Worm (Caenorhabditis elegans) whole organism, L4/young adult: ENCODE measurements around the gene T05A12.4.

Source experiments
- W03F9.2 ChIP-seq: fragments of 150-350 bp; optimal IDR thresholded peaks from 2 replicates; lab custom pipeline; 2014; ENCODE audit warnings: missing biosample characterization, missing genetic modification characterization
- him-1 ChIP-seq: sonication (generic microtip); optimal IDR thresholded peaks from 2 replicates; lab custom pipeline; 2016; ENCODE audit warnings: missing genotype, missing genetic modification reagents, missing genetic modification characterization, missing compliant biosample characterization

DNA sequence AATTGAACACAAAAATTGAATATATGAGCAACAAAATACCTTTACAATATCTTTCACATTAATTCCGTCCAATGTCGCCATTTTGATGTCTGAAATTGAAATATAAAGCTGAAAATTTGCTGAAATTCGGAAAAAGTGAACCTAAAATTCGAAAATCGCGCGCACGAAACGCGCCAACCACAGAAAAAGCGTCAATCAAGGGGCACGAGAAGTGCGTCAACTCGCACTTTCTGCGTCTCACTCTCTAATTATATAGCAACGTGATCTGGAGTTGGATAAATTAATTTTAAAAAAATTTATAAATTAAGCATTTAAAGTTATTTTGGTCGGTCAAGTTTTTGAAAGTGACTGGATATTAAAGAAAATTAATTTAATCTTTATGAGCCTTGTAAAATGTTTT, 31.6 kb downstream of the T05A12.4 start, which contains the start of gene ruvb-2:
- TF ChIP-seq him-1 (tag; lab: Kevin White, UChicago), result peak; percentile 30
- TF ChIP-seq W03F9.2, result peak; percentile 92
